Worm (Caenorhabditis elegans) whole organism, young adult: ENCODE data around the gene ace-4.

Experiments
- B0035.1 ChIP-seq: sonication (generic microtip); optimal IDR thresholded peaks from 2 replicates; lab custom pipeline; 2016; ENCODE audit warnings: missing genetic modification characterization, mild to moderate bottlenecking, missing compliant biosample characterization, missing genotype, missing genetic modification reagents
- C17E4.6 ChIP-seq: fragments of 200-800 bp; sonication (Bioruptor generic); IDR thresholded peaks from 2 replicates; pipeline ENCODE4 v1.3.6; 2022; ENCODE audit warnings: missing genetic modification reagents, missing genetic modification characterization, missing compliant biosample characterization
- D2030.7 ChIP-seq: fragments of 200-800 bp; sonication (Bioruptor generic); IDR thresholded peaks from 2 replicates; pipeline ENCODE4 v1.3.6; 2022; ENCODE audit warnings: missing genetic modification reagents, missing genetic modification characterization, missing compliant biosample characterization
- F37B4.10 ChIP-seq: fragments of 200-800 bp; sonication (Bioruptor generic); IDR thresholded peaks from 2 replicates; pipeline ENCODE4 v1.3.6; 2022; ENCODE audit warnings: missing genetic modification characterization, missing compliant biosample characterization
- F49E8.2 ChIP-seq: sonication (generic microtip); optimal IDR thresholded peaks from 3 replicates; lab custom pipeline; 2017; ENCODE audit warnings: missing genetic modification characterization, mild to moderate bottlenecking, missing compliant biosample characterization, antibody characterized with exemption, moderate library complexity; ENCODE audit not compliant: insufficient read depth
- F55B11.4 ChIP-seq: sonication (generic microtip); optimal IDR thresholded peaks from 2 replicates; lab custom pipeline; 2016; ENCODE audit warnings: missing compliant biosample characterization, missing genetic modification characterization, borderline replicate concordance; ENCODE audit not compliant: insufficient read depth
- F57A8.1 ChIP-seq: fragments of 200-800 bp; sonication (Bioruptor generic); optimal IDR thresholded peaks from 2 replicates; lab custom pipeline; 2018; ENCODE audit warnings: mild to moderate bottlenecking, missing genetic modification characterization, moderate library complexity, missing compliant biosample characterization
- F57C9.4 ChIP-seq: sonication (generic microtip); optimal IDR thresholded peaks from 2 replicates; lab custom pipeline; 2017; ENCODE audit warnings: mild to moderate bottlenecking, missing genetic modification characterization, missing compliant biosample characterization
- T26A5.8 ChIP-seq: sonication (generic microtip); optimal IDR thresholded peaks from 2 replicates; lab custom pipeline; 2016; ENCODE audit warnings: missing genetic modification characterization, missing compliant biosample characterization
- Y56A3A.18 ChIP-seq: fragments of 200-800 bp; sonication (Bioruptor generic); IDR thresholded peaks from 2 replicates; pipeline ENCODE4 v1.3.6; 2022; ENCODE audit warnings: missing genetic modification reagents, missing genetic modification characterization, missing compliant biosample characterization
- Y79H2A.3 ChIP-seq: fragments of 200-800 bp; sonication (Bioruptor generic); conservative IDR thresholded peaks from 2 replicates; pipeline ENCODE4 v1.3.6; 2022; ENCODE audit warnings: missing genetic modification reagents, missing genetic modification characterization, missing compliant biosample characterization
- Y95B8A.8 ChIP-seq: fragments of 200-800 bp; sonication (Bioruptor generic); IDR thresholded peaks from 2 replicates; pipeline ENCODE4 v1.3.6; 2022; ENCODE audit warnings: missing genetic modification reagents, missing genetic modification characterization, missing compliant biosample characterization
- ZK185.1 ChIP-seq: sonication (generic microtip); optimal IDR thresholded peaks from 2 replicates; lab custom pipeline; 2016; ENCODE audit warnings: mild to moderate bottlenecking, missing genetic modification characterization, missing compliant biosample characterization; ENCODE audit not compliant: poor library complexity, severe bottlenecking
- akir-1 ChIP-seq: fragments of 200-800 bp; sonication (Bioruptor generic); optimal IDR thresholded peaks from 2 replicates; lab custom pipeline; 2018; ENCODE audit warnings: mild to moderate bottlenecking, missing genetic modification characterization, moderate library complexity, missing compliant biosample characterization
- ama-1 ChIP-seq, 3 experiments: fragments of 150-350 bp in 1 of 3; sonication (generic microtip) in 2 of 3; optimal IDR thresholded peaks; 2 replicates each; lab custom pipeline; 2014 to 2018; ENCODE audit warnings: missing biosample characterization in 2 of 3, missing genetic modification characterization in 2 of 3, missing genetic modification reagents in 2 of 3
- aptf-3 ChIP-seq: fragments of 200-800 bp; sonication (Bioruptor generic); IDR thresholded peaks from 2 replicates; pipeline ENCODE4 v1.3.6; 2022; ENCODE audit warnings: missing genetic modification characterization, missing compliant biosample characterization
- attf-5 ChIP-seq: fragments of 200-800 bp; sonication (Bioruptor generic); optimal IDR thresholded peaks from 2 replicates; lab custom pipeline; 2018; ENCODE audit warnings: mild to moderate bottlenecking, missing genetic modification characterization, missing compliant biosample characterization
- bed-2 ChIP-seq: fragments of 200-800 bp; sonication (Bioruptor generic); IDR thresholded peaks from 2 replicates; pipeline ENCODE4 v1.3.6; 2022; ENCODE audit warnings: missing genetic modification reagents, missing genetic modification characterization, missing compliant biosample characterization
- ccch-3 ChIP-seq: fragments of 200-800 bp; sonication (Bioruptor generic); optimal IDR thresholded peaks from 2 replicates; lab custom pipeline; 2018; ENCODE audit warnings: mild to moderate bottlenecking, missing genetic modification characterization, missing compliant biosample characterization
- ceh-40 ChIP-seq: fragments of 200-800 bp; sonication (Bioruptor generic); IDR thresholded peaks from 2 replicates; pipeline ENCODE4 v1.3.6; 2022; ENCODE audit warnings: missing genetic modification characterization, missing compliant biosample characterization
- ceh-91 ChIP-seq: fragments of 200-800 bp; sonication (Bioruptor generic); IDR thresholded peaks from 2 replicates; pipeline ENCODE4 v1.3.6; 2022; ENCODE audit warnings: missing genetic modification reagents, missing genetic modification characterization, missing compliant biosample characterization
- dox-1 ChIP-seq: fragments of 200-800 bp; sonication (Bioruptor generic); IDR thresholded peaks from 2 replicates; pipeline ENCODE4 v1.3.6; 2022; ENCODE audit warnings: missing genetic modification reagents, missing genetic modification characterization, missing compliant biosample characterization
- efl-1 ChIP-seq: fragments of 150-350 bp; optimal IDR thresholded peaks from 2 replicates; lab custom pipeline; 2014; ENCODE audit warnings: missing biosample characterization, missing genetic modification reagents, missing genetic modification characterization
- gei-17 ChIP-seq: fragments of 200-800 bp; sonication (Bioruptor generic); optimal IDR thresholded peaks from 2 replicates; lab custom pipeline; 2018; ENCODE audit warnings: mild to moderate bottlenecking, missing genetic modification characterization, missing compliant biosample characterization
- hmg-20 ChIP-seq: fragments of 200-800 bp; sonication (Bioruptor generic); IDR thresholded peaks from 2 replicates; pipeline ENCODE4 v1.3.6; 2022; ENCODE audit warnings: missing genetic modification reagents, missing genetic modification characterization, missing compliant biosample characterization
- hsf-1 ChIP-seq: fragments of 200-800 bp; sonication (Bioruptor generic); IDR thresholded peaks from 2 replicates; pipeline ENCODE4 v1.3.6; 2022; ENCODE audit warnings: missing genetic modification reagents, missing genetic modification characterization, missing compliant biosample characterization
- lin-26 ChIP-seq: fragments of 200-800 bp; sonication (Bioruptor generic); IDR thresholded peaks from 2 replicates; pipeline ENCODE4 v1.3.6; 2022; ENCODE audit warnings: missing genetic modification reagents, missing genetic modification characterization, missing compliant biosample characterization
- lin-40 ChIP-seq: sonication (generic microtip); optimal IDR thresholded peaks from 2 replicates; lab custom pipeline; 2016; ENCODE audit warnings: missing genetic modification characterization, mild to moderate bottlenecking, missing compliant biosample characterization, missing genotype, missing genetic modification reagents
- lir-1 ChIP-seq: fragments of 200-800 bp; sonication (Bioruptor generic); conservative IDR thresholded peaks from 2 replicates; pipeline ENCODE4 v1.3.6; 2022; ENCODE audit warnings: missing genetic modification reagents, missing genetic modification characterization, missing compliant biosample characterization
- madf-3 ChIP-seq: fragments of 200-800 bp; sonication (Bioruptor generic); IDR thresholded peaks from 2 replicates; pipeline ENCODE4 v1.3.6; 2022; ENCODE audit warnings: missing genetic modification reagents, missing genetic modification characterization, missing compliant biosample characterization
- madf-8 ChIP-seq: fragments of 200-800 bp; sonication (Bioruptor generic); conservative IDR thresholded peaks from 2 replicates; pipeline ENCODE4 v1.3.6; 2022; ENCODE audit warnings: missing genetic modification reagents, missing genetic modification characterization, missing compliant biosample characterization
- nfya-1 ChIP-seq: sonication (generic microtip); optimal IDR thresholded peaks from 2 replicates; lab custom pipeline; 2017; ENCODE audit warnings: antibody characterized with exemption, missing compliant biosample characterization, missing genetic modification characterization, borderline replicate concordance; ENCODE audit not compliant: insufficient read depth
- nhr-120 ChIP-seq: fragments of 200-800 bp; sonication (Bioruptor generic); IDR thresholded peaks from 2 replicates; pipeline ENCODE4 v1.3.6; 2022; ENCODE audit warnings: missing genetic modification characterization, missing compliant biosample characterization
- nhr-27 ChIP-seq: fragments of 200-800 bp; sonication (Bioruptor generic); optimal IDR thresholded peaks from 2 replicates; lab custom pipeline; 2018; ENCODE audit warnings: mild to moderate bottlenecking, missing genetic modification characterization, moderate library complexity, missing compliant biosample characterization
- nhr-90 ChIP-seq: sonication (generic microtip); optimal IDR thresholded peaks from 2 replicates; lab custom pipeline; 2016; ENCODE audit warnings: missing genotype, mild to moderate bottlenecking, missing genetic modification characterization, missing compliant biosample characterization
- rec-8 ChIP-seq, 2 experiments: sonication (generic microtip); optimal IDR thresholded peaks; 2 replicates each; lab custom pipeline; 2016; ENCODE audit warnings: mild to moderate bottlenecking in 2 of 2, missing genetic modification characterization in 2 of 2, missing genetic modification reagents in 2 of 2, missing genotype in 2 of 2, missing biosample characterization in 1 of 2, missing compliant biosample characterization in 1 of 2, moderate library complexity in 1 of 2
- snpc-1.1 ChIP-seq: sonication (generic microtip); optimal IDR thresholded peaks from 2 replicates; lab custom pipeline; 2017; ENCODE audit warnings: missing genetic modification characterization, mild to moderate bottlenecking, missing compliant biosample characterization, antibody characterized with exemption, moderate library complexity, missing genotype, missing genetic modification reagents; ENCODE audit not compliant: insufficient read depth
- snpc-3.4 ChIP-seq: sonication (generic microtip); optimal IDR thresholded peaks from 2 replicates; lab custom pipeline; 2017; ENCODE audit warnings: missing genetic modification characterization, mild to moderate bottlenecking, missing compliant biosample characterization, antibody characterized with exemption, moderate library complexity, missing genotype, missing genetic modification reagents
- somi-1 ChIP-seq: fragments of 200-800 bp; sonication (Bioruptor generic); optimal IDR thresholded peaks from 2 replicates; lab custom pipeline; 2018; ENCODE audit warnings: mild to moderate bottlenecking, missing genetic modification characterization, missing compliant biosample characterization
- tlf-1 ChIP-seq: fragments of 200-800 bp; sonication (Bioruptor generic); optimal IDR thresholded peaks from 2 replicates; lab custom pipeline; 2018; ENCODE audit warnings: mild to moderate bottlenecking, missing genetic modification characterization, missing compliant biosample characterization
- unc-130 ChIP-seq: sonication (generic microtip); optimal IDR thresholded peaks from 2 replicates; lab custom pipeline; 2016; ENCODE audit warnings: missing genetic modification reagents, missing genetic modification characterization, missing compliant biosample characterization
- ztf-18 ChIP-seq: sonication (generic microtip); optimal IDR thresholded peaks from 2 replicates; lab custom pipeline; 2016; ENCODE audit warnings: missing genotype, mild to moderate bottlenecking, missing genetic modification characterization, missing compliant biosample characterization
- ztf-22 ChIP-seq: fragments of 200-800 bp; sonication (Bioruptor generic); optimal IDR thresholded peaks from 2 replicates; lab custom pipeline; 2018; ENCODE audit warnings: mild to moderate bottlenecking, missing genetic modification characterization, moderate library complexity, missing compliant biosample characterization
- ztf-26 ChIP-seq: sonication (generic microtip); optimal IDR thresholded peaks from 2 replicates; lab custom pipeline; 2017; ENCODE audit warnings: missing genetic modification characterization, missing compliant biosample characterization
- ztf-3 ChIP-seq: fragments of 200-800 bp; sonication (Bioruptor generic); optimal IDR thresholded peaks from 2 replicates; lab custom pipeline; 2018; ENCODE audit warnings: mild to moderate bottlenecking, missing genetic modification characterization, missing compliant biosample characterization
- ztf-6 ChIP-seq: fragments of 200-800 bp; sonication (Bioruptor generic); IDR thresholded peaks from 2 replicates; pipeline ENCODE4 v1.3.6; 2022; ENCODE audit warnings: missing genetic modification reagents, missing genetic modification characterization, missing compliant biosample characterization

Gene ace-4

ce11 chrII:14247748-14248502 is 50.1 kb downstream of the ace-4 start (continued):
- no peak for TF ChIP-seq ama-1 (optimal IDR thresholded peaks at IDR 0.05; lab: Kevin White, UChicago)
- TF ChIP-seq ama-1 (GFP tag; optimal IDR thresholded peaks at IDR 0.05; lab: Kevin White, UChicago), result no peak
- TF ChIP-seq lir-1 (GFP tag; lab: Robert Waterston, UW), result no peak
- no peak for TF ChIP-seq ztf-6 (GFP tag; lab: Robert Waterston, UW)
- TF ChIP-seq ceh-40, result no peak
- no peak for TF ChIP-seq bed-2 (GFP tag; lab: Robert Waterston, UW)
- TF ChIP-seq C17E4.6 (GFP tag; lab: Robert Waterston, UW), result no peak
- TF ChIP-seq akir-1, result no peak
- TF ChIP-seq Y95B8A.8, result no peak
- no peak for TF ChIP-seq hmg-20 (GFP tag; lab: Robert Waterston, UW)
- no peak for TF ChIP-seq gei-17
- no peak for TF ChIP-seq F37B4.10 (GFP tag; lab: Robert Waterston, UW)
- TF ChIP-seq nhr-120 (GFP tag; lab: Robert Waterston, UW), result no peak
- TF ChIP-seq madf-8 (GFP tag; lab: Robert Waterston, UW), result no peak; the same call in 1 of the 2 replicates
- no peak for TF ChIP-seq F55B11.4 (tag; lab: Kevin White, UChicago)
- no peak for TF ChIP-seq ztf-3 (GFP tag; lab: Kevin White, UChicago)
- TF ChIP-seq aptf-3 (GFP tag; lab: Robert Waterston, UW), result no peak
- no peak for TF ChIP-seq ZK185.1 (tag; lab: Kevin White, UChicago)
- TF ChIP-seq attf-5 (GFP tag; lab: Kevin White, UChicago), result peak; percentile 29
- TF ChIP-seq ztf-26, result no peak
- no peak for TF ChIP-seq ccch-3
- TF ChIP-seq rec-8 (tag; optimal IDR thresholded peaks at IDR 0.05; lab: Kevin White, UChicago), result no peak
- no peak for TF ChIP-seq D2030.7 (GFP tag; lab: Robert Waterston, UW)
- TF ChIP-seq snpc-3.4, result no peak
- no peak for TF ChIP-seq unc-130 (GFP tag; lab: Kevin White, UChicago)
- TF ChIP-seq somi-1 (GFP tag; lab: Kevin White, UChicago), result no peak
- TF ChIP-seq nhr-90 (tag; lab: Kevin White, UChicago), result no peak
- TF ChIP-seq ceh-91 (GFP tag; lab: Robert Waterston, UW), result no peak
- 0 out of 2 replicates have a peak, but pooled peaks have one; percentile 5 for TF ChIP-seq hsf-1 (GFP tag; lab: Robert Waterston, UW)
- no peak for TF ChIP-seq ztf-22 (GFP tag; lab: Kevin White, UChicago)
- TF ChIP-seq madf-3, result no peak
- no peak for TF ChIP-seq nhr-27
- no peak for TF ChIP-seq nfya-1 (tag; lab: Kevin White, UChicago)
- TF ChIP-seq dox-1 (GFP tag; lab: Robert Waterston, UW), result peak; percentile 43; the same call in 1 of the 2 replicates
- TF ChIP-seq F49E8.2 (tag; lab: Kevin White, UChicago), result no peak
- no peak for TF ChIP-seq F57C9.4 (tag; lab: Kevin White, UChicago)
- TF ChIP-seq efl-1 (GFP tag; lab: Kevin White, UChicago), result no peak
- TF ChIP-seq Y79H2A.3 (GFP tag; lab: Robert Waterston, UW), result 0 out of 2 replicates have a peak, but pooled peaks have one; percentile 11
- no peak for TF ChIP-seq T26A5.8 (tag; lab: Kevin White, UChicago)
- TF ChIP-seq lin-26, result no peak
- peak; percentile 51 for TF ChIP-seq ztf-18
- TF ChIP-seq F57A8.1 (GFP tag; lab: Kevin White, UChicago), result no peak
- TF ChIP-seq B0035.1, result no peak
- no peak for TF ChIP-seq snpc-1.1 (tag; lab: Kevin White, UChicago)
- TF ChIP-seq lin-40 (tag; lab: Kevin White, UChicago), result peak; percentile 4
- TF ChIP-seq tlf-1 (GFP tag; lab: Kevin White, UChicago), result no peak
- TF ChIP-seq Y56A3A.18 (GFP tag; lab: Robert Waterston, UW), result no peak
